Worm (Caenorhabditis elegans): ENCODE data around the gene trh-1.

ce11 chrIV:17383046-17383445, 14.7 kb downstream of the trh-1 start, which contains the start of gene C30H6.12:
- no peak for TF ChIP-seq unc-130 (GFP tag; optimal IDR thresholded peaks at IDR 0.05)
- TF ChIP-seq unc-62 (GFP tag; optimal IDR thresholded peaks at IDR 0.05 in 1 of 2) = peak in 1 of 2 experiments; percentile 40
- no peak for TF ChIP-seq unc-62 (tag; optimal IDR thresholded peaks at IDR 0.05)
- no peak for TF ChIP-seq lin-15B (tag; optimal IDR thresholded peaks at IDR 0.05)
- no peak for TF ChIP-seq ceh-82 (tag; optimal IDR thresholded peaks at IDR 0.05)
- TF ChIP-seq nhr-237 (tag; optimal IDR thresholded peaks at IDR 0.05) = no peak
